Worm (Caenorhabditis elegans) whole organism, L2 larva: ENCODE data around the gene C27D6.3.
A peak's percentile ranks its signal among the peaks of the same experiment; 100 is the strongest.

Experiments used
- C34F6.9 ChIP-seq: fragments of 150-350 bp; optimal IDR thresholded peaks from 2 replicates; lab custom pipeline; 2014; ENCODE audit warnings: missing biosample characterization, missing genetic modification characterization
- F13H6.1 ChIP-seq: sonication (generic microtip); optimal IDR thresholded peaks from 2 replicates; lab custom pipeline; 2016; ENCODE audit warnings: missing genetic modification characterization, missing compliant biosample characterization
- R02D3.7 ChIP-seq: fragments of 150-350 bp; optimal IDR thresholded peaks from 2 replicates; lab custom pipeline; 2014; ENCODE audit warnings: missing biosample characterization, missing genetic modification characterization
- ZK546.5 ChIP-seq: sonication (generic microtip); optimal IDR thresholded peaks from 2 replicates; lab custom pipeline; 2017; ENCODE audit warnings: missing biosample characterization, missing genetic modification characterization
- aly-2 ChIP-seq: fragments of 150-350 bp; optimal IDR thresholded peaks from 2 replicates; lab custom pipeline; 2014; ENCODE audit warnings: missing biosample characterization, missing genetic modification characterization
- blmp-1 ChIP-seq: sonication (generic microtip); optimal IDR thresholded peaks from 2 replicates; lab custom pipeline; 2017; ENCODE audit warnings: missing genetic modification characterization, mild to moderate bottlenecking, missing compliant biosample characterization, antibody characterized with exemption, moderate library complexity; ENCODE audit not compliant: insufficient read depth
- ceh-16 ChIP-seq: fragments of 150-350 bp; optimal IDR thresholded peaks from 2 replicates; lab custom pipeline; 2014; ENCODE audit warnings: missing biosample characterization, missing genetic modification characterization
- ceh-82 ChIP-seq: fragments of 150-350 bp; optimal IDR thresholded peaks from 2 replicates; lab custom pipeline; 2014; ENCODE audit warnings: missing biosample characterization, missing genetic modification characterization
- crh-2 ChIP-seq: sonication (generic microtip); optimal IDR thresholded peaks from 2 replicates; lab custom pipeline; 2017; ENCODE audit warnings: missing biosample characterization, missing genetic modification characterization
- elt-1 ChIP-seq: fragments of 150-350 bp; optimal IDR thresholded peaks from 2 replicates; lab custom pipeline; 2014; ENCODE audit warnings: missing biosample characterization, missing genetic modification characterization
- elt-3 ChIP-seq: sonication (generic microtip); optimal IDR thresholded peaks from 2 replicates; lab custom pipeline; 2017; ENCODE audit warnings: missing biosample characterization, missing genetic modification characterization
- fos-1 ChIP-seq: fragments of 150-350 bp; optimal IDR thresholded peaks from 2 replicates; lab custom pipeline; 2014; ENCODE audit warnings: missing biosample characterization, missing genetic modification characterization
- gmeb-1 ChIP-seq: fragments of 150-350 bp; optimal IDR thresholded peaks from 2 replicates; lab custom pipeline; 2014; ENCODE audit warnings: missing biosample characterization, missing genetic modification characterization
- lin-39 ChIP-seq: fragments of 150-350 bp; optimal IDR thresholded peaks from 2 replicates; lab custom pipeline; 2014; ENCODE audit warnings: missing biosample characterization, missing genetic modification reagents, missing genetic modification characterization
- mbf-1 ChIP-seq: sonication (generic microtip); optimal IDR thresholded peaks from 2 replicates; lab custom pipeline; 2017; ENCODE audit warnings: missing biosample characterization, missing genetic modification characterization
- mdl-1 ChIP-seq, 2 experiments: fragments of 150-350 bp in 1 of 2; sonication (generic microtip) in 1 of 2; optimal IDR thresholded peaks; 2 replicates each; lab custom pipeline; 2017; ENCODE audit warnings: missing biosample characterization in 2 of 2, missing genetic modification characterization in 2 of 2
- nhr-10 ChIP-seq: sonication (generic microtip); optimal IDR thresholded peaks from 2 replicates; lab custom pipeline; 2017; ENCODE audit warnings: missing biosample characterization, missing genetic modification characterization
- nhr-11 ChIP-seq: fragments of 150-350 bp; optimal IDR thresholded peaks from 2 replicates; lab custom pipeline; 2014; ENCODE audit warnings: missing biosample characterization, missing genetic modification characterization
- nhr-12 ChIP-seq: fragments of 150-350 bp; optimal IDR thresholded peaks from 2 replicates; lab custom pipeline; 2014; ENCODE audit warnings: missing biosample characterization, missing genetic modification characterization
- nhr-21 ChIP-seq: fragments of 150-350 bp; optimal IDR thresholded peaks from 2 replicates; lab custom pipeline; 2014; ENCODE audit warnings: missing biosample characterization, missing genetic modification characterization
- nhr-23 ChIP-seq: fragments of 150-350 bp; optimal IDR thresholded peaks from 2 replicates; lab custom pipeline; 2014; ENCODE audit warnings: missing biosample characterization, missing genetic modification reagents, missing genetic modification characterization
- nhr-6 ChIP-seq: fragments of 150-350 bp; optimal IDR thresholded peaks from 2 replicates; lab custom pipeline; 2014; ENCODE audit warnings: missing biosample characterization, missing genetic modification characterization
- nhr-77 ChIP-seq: fragments of 150-350 bp; optimal IDR thresholded peaks from 2 replicates; lab custom pipeline; 2014; ENCODE audit warnings: missing biosample characterization, missing genetic modification characterization
- peb-1 ChIP-seq: fragments of 150-350 bp; optimal IDR thresholded peaks from 2 replicates; lab custom pipeline; 2014; ENCODE audit warnings: missing biosample characterization, missing genetic modification characterization
- sem-4 ChIP-seq: fragments of 150-350 bp; optimal IDR thresholded peaks from 2 replicates; lab custom pipeline; 2014; ENCODE audit warnings: missing biosample characterization, missing genetic modification reagents, missing genetic modification characterization
- skn-1 ChIP-seq: sonication (generic microtip); optimal IDR thresholded peaks from 2 replicates; lab custom pipeline; 2017; ENCODE audit warnings: missing biosample characterization, missing genetic modification characterization
- sma-3 ChIP-seq: sonication (generic microtip); optimal IDR thresholded peaks from 2 replicates; lab custom pipeline; 2016; ENCODE audit warnings: missing genetic modification reagents, missing genetic modification characterization, missing compliant biosample characterization
- sma-9 ChIP-seq, 2 experiments: fragments of 150-350 bp in 1 of 2; sonication (generic microtip) in 1 of 2; optimal IDR thresholded peaks; 2 replicates each; lab custom pipeline; 2014 to 2016; ENCODE audit warnings: missing genetic modification characterization in 2 of 2, mild to moderate bottlenecking in 1 of 2, missing biosample characterization in 1 of 2, missing compliant biosample characterization in 1 of 2, missing genetic modification reagents in 1 of 2, moderate library complexity in 1 of 2
- snpc-4 ChIP-seq: fragments of 150-350 bp; optimal IDR thresholded peaks from 2 replicates; lab custom pipeline; 2014; ENCODE audit warnings: missing biosample characterization, missing genetic modification characterization
- unc-39 ChIP-seq: fragments of 150-350 bp; optimal IDR thresholded peaks from 2 replicates; lab custom pipeline; 2014; ENCODE audit warnings: missing biosample characterization, missing genetic modification characterization
- ztf-1 ChIP-seq: fragments of 200-800 bp; sonication (Bioruptor generic); conservative IDR thresholded peaks from 2 replicates; pipeline ENCODE4 v1.3.6; 2022; ENCODE audit warnings: missing genetic modification characterization, missing compliant biosample characterization
- ztf-4 ChIP-seq: fragments of 150-350 bp; optimal IDR thresholded peaks from 2 replicates; lab custom pipeline; 2014; ENCODE audit warnings: missing biosample characterization, missing genetic modification characterization

C27D6.3 gene

ce11 chrII:5200205-5200604 lies 25.9 kb upstream of the C27D6.3 start:
- peak; percentile 90 for TF ChIP-seq snpc-4 (tag; lab: Kevin White, UChicago)

- TF ChIP-seq elt-3 (tag; lab: Kevin White, UChicago) (no peak), ztf-1 (GFP tag; lab: Robert Waterston, UW) (no peak), elt-1 (tag; lab: Kevin White, UChicago) (no peak), aly-2 (tag; lab: Kevin White, UChicago) (no peak), peb-1 (tag; lab: Kevin White, UChicago) (no peak), crh-2 (no peak), nhr-10 (tag; lab: Kevin White, UChicago) (no peak), sem-4 (tag; lab: Kevin White, UChicago) (no peak), snpc-4 (tag; lab: Kevin White, UChicago) (no peak), C34F6.9 (tag; lab: Kevin White, UChicago) (no peak), nhr-12 (tag; lab: Kevin White, UChicago) (no peak), nhr-6 (tag; lab: Kevin White, UChicago) (no peak), nhr-21 (tag; lab: Kevin White, UChicago) (no peak), ztf-4 (no peak), lin-39 (no peak), sma-3 (GFP tag; lab: Kevin White, UChicago) (no peak)
Measured at ce11 chrII:5199497-5199896, 25.2 kb upstream of the C27D6.3 start, which contains the start of gene msp-50. msp-50 (plus strand) TSS chrII:5199797.

ce11 chrII:5195504-5195903 lies 21.2 kb upstream of the C27D6.3 start, which contains the start of gene C34F11.5:
C34F11.5 (plus strand) TSS chrII:5195804.
- TF ChIP-seq nhr-12 (tag; lab: Kevin White, UChicago) (no peak), ztf-1 (GFP tag; lab: Robert Waterston, UW) (no peak), mdl-1 (tag; optimal IDR thresholded peaks at IDR 0.05; lab: Kevin White, UChicago) (no peak), nhr-23 (tag; lab: Kevin White, UChicago) (no peak)

- TF ChIP-seq ceh-82 (tag; lab: Kevin White, UChicago) (no peak), ztf-1 (GFP tag; lab: Robert Waterston, UW) (no peak), mdl-1 (tag; optimal IDR thresholded peaks at IDR 0.05; lab: Kevin White, UChicago) (no peak), ceh-16 (tag; lab: Kevin White, UChicago) (no peak), nhr-12 (tag; lab: Kevin White, UChicago) (no peak), sma-3 (GFP tag; lab: Kevin White, UChicago) (no peak), nhr-6 (tag; lab: Kevin White, UChicago) (no peak), sma-9 (GFP tag; optimal IDR thresholded peaks at IDR 0.05; lab: Kevin White, UChicago) (no peak), sma-9 (tag; optimal IDR thresholded peaks at IDR 0.05; lab: Kevin White, UChicago) (no peak), nhr-11 (tag; lab: Kevin White, UChicago) (no peak), lin-39 (no peak), F13H6.1 (tag; lab: Kevin White, UChicago) (no peak), ZK546.5 (no peak), R02D3.7 (no peak), unc-39 (tag; lab: Kevin White, UChicago) (no peak)
Measured at ce11 chrII:5194066-5194465, 19.8 kb upstream of the C27D6.3 start, which contains the start of gene msp-49. msp-49 (plus strand) TSS chrII:5194366.

- peak; percentile 44 for TF ChIP-seq sma-9 (GFP tag; optimal IDR thresholded peaks at IDR 0.05; lab: Kevin White, UChicago)
- TF ChIP-seq sma-9 (tag; optimal IDR thresholded peaks at IDR 0.05; lab: Kevin White, UChicago): no peak
- no peak for TF ChIP-seq skn-1 (tag; lab: Kevin White, UChicago)
- no peak for TF ChIP-seq ZK546.5
- peak; percentile 52 for TF ChIP-seq F13H6.1 (tag; lab: Kevin White, UChicago)
- TF ChIP-seq ztf-1 (GFP tag; lab: Robert Waterston, UW): no peak
- peak; percentile 97 for TF ChIP-seq fos-1
- no peak for TF ChIP-seq nhr-77 (tag; lab: Kevin White, UChicago)
- TF ChIP-seq mbf-1 (tag; lab: Kevin White, UChicago): no peak
- no peak for TF ChIP-seq blmp-1
- TF ChIP-seq, all 48 proteins: peak for 3
Measured at ce11 chrII:5191766-5192165, 17.5 kb upstream of the C27D6.3 start.

ce11 chrII:5187934-5188333 lies 13.7 kb upstream of the C27D6.3 start:
- TF ChIP-seq ceh-82 (tag; lab: Kevin White, UChicago): no peak
- TF ChIP-seq gmeb-1: no peak
- TF ChIP-seq mbf-1 (tag; lab: Kevin White, UChicago): no peak
- no peak for TF ChIP-seq peb-1 (tag; lab: Kevin White, UChicago)
